Worm (Caenorhabditis elegans) whole organism, mixed stage, embryonic: Measurements from ENCODE around the gene ser-1.

Experiments used
- cnd-1 ChIP-seq: fragments of 200-800 bp; sonication (Bioruptor generic); optimal IDR thresholded peaks from 2 replicates; lab custom pipeline; 2018; ENCODE audit warnings: mild to moderate bottlenecking, missing genetic modification characterization, missing compliant biosample characterization
- elt-3 ChIP-seq: fragments of 150-350 bp; optimal IDR thresholded peaks from 2 replicates; lab custom pipeline; 2014; ENCODE audit warnings: missing biosample characterization, missing genetic modification characterization
- ham-2 ChIP-seq: fragments of 200-800 bp; sonication (Bioruptor generic); optimal IDR thresholded peaks from 2 replicates; lab custom pipeline; 2018; ENCODE audit warnings: mild to moderate bottlenecking, missing genetic modification characterization, missing compliant biosample characterization
- lin-32 ChIP-seq: fragments of 200-800 bp; sonication (Bioruptor generic); optimal IDR thresholded peaks from 2 replicates; lab custom pipeline; 2018; ENCODE audit warnings: mild to moderate bottlenecking, missing genetic modification characterization, missing compliant biosample characterization
- mls-2 ChIP-seq: sonication (generic microtip); optimal IDR thresholded peaks from 2 replicates; lab custom pipeline; 2016; ENCODE audit warnings: mild to moderate bottlenecking, missing genetic modification characterization, moderate library complexity, missing compliant biosample characterization
- nhr-237 ChIP-seq: fragments of 150-350 bp; optimal IDR thresholded peaks from 2 replicates; lab custom pipeline; 2014; ENCODE audit warnings: missing biosample characterization, missing genetic modification characterization
- nhr-28 ChIP-seq: fragments of 150-350 bp; optimal IDR thresholded peaks from 2 replicates; lab custom pipeline; 2014; ENCODE audit warnings: missing biosample characterization, missing genetic modification characterization
- sptf-1 ChIP-seq: sonication (generic microtip); optimal IDR thresholded peaks from 2 replicates; lab custom pipeline; 2017; ENCODE audit warnings: mild to moderate bottlenecking, missing genetic modification characterization, moderate library complexity, missing compliant biosample characterization
- unc-39 ChIP-seq: fragments of 150-350 bp; optimal IDR thresholded peaks from 2 replicates; lab custom pipeline; 2014; ENCODE audit warnings: missing biosample characterization, missing genetic modification characterization

DNA sequence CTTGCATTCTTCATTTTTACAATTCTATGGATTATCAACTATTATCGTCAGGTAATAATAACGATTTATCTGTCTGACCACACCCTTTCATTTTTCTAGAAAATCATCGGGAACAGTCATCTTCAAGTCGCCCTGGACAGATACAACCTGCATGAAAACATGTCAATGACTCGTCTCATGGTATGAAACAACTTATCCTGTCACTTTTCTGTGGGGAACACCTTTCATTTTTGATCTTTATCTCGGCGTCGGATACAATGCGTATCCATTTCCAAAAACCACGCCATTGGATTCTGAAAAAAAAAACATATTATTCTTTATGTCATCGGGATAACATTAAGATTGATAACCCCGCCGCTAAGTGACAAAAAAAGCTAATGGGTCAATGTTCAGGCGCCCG is 18.6 kb upstream of the ser-1 start:
- TF ChIP-seq mls-2 (tag; lab: Kevin White, UChicago) (no peak), ham-2 (GFP tag; lab: Kevin White, UChicago) (no peak), elt-3 (tag; lab: Kevin White, UChicago) (no peak), lin-32 (GFP tag; lab: Kevin White, UChicago) (no peak), nhr-28 (tag; lab: Kevin White, UChicago) (no peak), sptf-1 (no peak), cnd-1 (tag; lab: Kevin White, UChicago) (no peak), unc-39 (tag; lab: Kevin White, UChicago) (no peak), nhr-237 (no peak)
